Worm (Caenorhabditis elegans) whole organism, L1 larva: ENCODE data around the gene F41G4.13.

Experiments
- C04F5.9 ChIP-seq: sonication (generic microtip); optimal IDR thresholded peaks from 2 replicates; lab custom pipeline; 2016; ENCODE audit warnings: missing genetic modification characterization, missing compliant biosample characterization
- C16A3.4 ChIP-seq: fragments of 150-350 bp; optimal IDR thresholded peaks from 2 replicates; lab custom pipeline; 2014; ENCODE audit warnings: missing biosample characterization, missing genetic modification characterization
- F16B12.6 ChIP-seq: fragments of 150-350 bp; optimal IDR thresholded peaks from 2 replicates; lab custom pipeline; 2014; ENCODE audit warnings: missing biosample characterization, missing genetic modification characterization
- Y116A8C.19 ChIP-seq: sonication (generic microtip); optimal IDR thresholded peaks from 2 replicates; lab custom pipeline; 2016; ENCODE audit warnings: missing compliant biosample characterization, missing genetic modification characterization, borderline replicate concordance
- aly-2 ChIP-seq: fragments of 150-350 bp; optimal IDR thresholded peaks from 2 replicates; lab custom pipeline; 2014; ENCODE audit warnings: missing biosample characterization, missing genetic modification characterization
- ama-1 ChIP-seq: fragments of 150-350 bp; optimal IDR thresholded peaks from 2 replicates; lab custom pipeline; 2014
- ceh-63 ChIP-seq: fragments of 200-800 bp; sonication (Bioruptor generic); optimal IDR thresholded peaks from 2 replicates; lab custom pipeline; 2018; ENCODE audit warnings: mild to moderate bottlenecking, missing genetic modification characterization, missing compliant biosample characterization
- ceh-88 ChIP-seq: fragments of 200-800 bp; sonication (Bioruptor generic); IDR thresholded peaks from 2 replicates; pipeline ENCODE4 v1.3.6; 2022; ENCODE audit warnings: missing genetic modification characterization, missing compliant biosample characterization
- ces-1 ChIP-seq: fragments of 150-350 bp; optimal IDR thresholded peaks from 2 replicates; lab custom pipeline; 2014; ENCODE audit warnings: missing biosample characterization, missing genetic modification reagents, missing genetic modification characterization
- efl-1 ChIP-seq, 4 experiments: fragments of 150-350 bp; optimal IDR thresholded peaks in 3 of 4; peaks in 1 of 4; 1 replicate in 1 of 4; 2 replicates in 3 of 4; lab custom pipeline; 2014; ENCODE audit warnings: missing biosample characterization in 2 of 4, missing genetic modification characterization in 2 of 4, missing genetic modification reagents in 2 of 4
- efl-3 ChIP-seq: fragments of 200-800 bp; sonication (Bioruptor generic); optimal IDR thresholded peaks from 2 replicates; lab custom pipeline; 2018; ENCODE audit warnings: mild to moderate bottlenecking, missing genetic modification characterization, missing compliant biosample characterization
- egl-27 ChIP-seq, 2 experiments: fragments of 150-350 bp in 1 of 2; sonication (generic microtip); optimal IDR thresholded peaks; 3 replicates each; lab custom pipeline; 2017 to 2018; ENCODE audit warnings: missing biosample characterization in 2 of 2, missing genetic modification characterization in 2 of 2, missing genetic modification reagents in 2 of 2
- elt-2 ChIP-seq: sonication (generic microtip); optimal IDR thresholded peaks from 2 replicates; lab custom pipeline; 2016; ENCODE audit warnings: missing genetic modification characterization, mild to moderate bottlenecking, inconsistent platforms, missing compliant biosample characterization, missing genetic modification reagents
- ets-5 ChIP-seq: fragments of 200-800 bp; sonication (Bioruptor generic); IDR thresholded peaks from 2 replicates; pipeline ENCODE4 v1.3.6; 2022; ENCODE audit warnings: missing genetic modification characterization, missing compliant biosample characterization
- fkh-10 ChIP-seq: sonication (generic microtip); optimal IDR thresholded peaks from 2 replicates; lab custom pipeline; 2017; ENCODE audit warnings: missing biosample characterization, missing genetic modification reagents, missing genetic modification characterization
- fkh-8 ChIP-seq: sonication (generic microtip); optimal IDR thresholded peaks from 2 replicates; lab custom pipeline; 2016; ENCODE audit warnings: mild to moderate bottlenecking, missing genetic modification characterization, missing compliant biosample characterization
- irx-1 ChIP-seq: sonication (generic microtip); optimal IDR thresholded peaks from 2 replicates; lab custom pipeline; 2016; ENCODE audit warnings: missing genetic modification characterization, missing compliant biosample characterization
- isw-1 ChIP-seq: fragments of 200-800 bp; sonication (Bioruptor generic); IDR thresholded peaks from 2 replicates; pipeline ENCODE4 v1.3.6; 2022; ENCODE audit warnings: missing genetic modification characterization, missing compliant biosample characterization
- lin-14 ChIP-seq: fragments of 200-800 bp; sonication (Bioruptor generic); optimal IDR thresholded peaks from 2 replicates; lab custom pipeline; 2018; ENCODE audit warnings: mild to moderate bottlenecking, missing genetic modification characterization, moderate library complexity, missing compliant biosample characterization
- lin-35 ChIP-seq, 2 experiments: fragments of 150-350 bp; optimal IDR thresholded peaks; 2 replicates each; lab custom pipeline; 2014; ENCODE audit warnings: missing biosample characterization in 2 of 2, missing genetic modification characterization in 2 of 2, missing genetic modification reagents in 2 of 2
- lsy-2 ChIP-seq, 2 experiments: fragments of 150-350 bp; optimal IDR thresholded peaks; 2 replicates each; lab custom pipeline; 2014; ENCODE audit warnings: missing biosample characterization in 2 of 2, missing genetic modification characterization in 2 of 2
- mab-9 ChIP-seq: fragments of 200-800 bp; sonication (Bioruptor generic); IDR thresholded peaks from 2 replicates; pipeline ENCODE4 v1.3.6; 2022; ENCODE audit warnings: missing genetic modification reagents, missing genetic modification characterization, missing compliant biosample characterization
- mep-1 ChIP-seq: fragments of 150-350 bp; optimal IDR thresholded peaks from 2 replicates; lab custom pipeline; 2014; ENCODE audit warnings: missing biosample characterization, missing genetic modification characterization
- nhr-12 ChIP-seq: sonication (generic microtip); optimal IDR thresholded peaks from 2 replicates; lab custom pipeline; 2017; ENCODE audit warnings: missing biosample characterization, missing genetic modification characterization
- nhr-20 ChIP-seq: sonication (generic microtip); optimal IDR thresholded peaks from 2 replicates; lab custom pipeline; 2016; ENCODE audit warnings: mild to moderate bottlenecking, missing genetic modification characterization, missing compliant biosample characterization
- nhr-28 ChIP-seq: fragments of 150-350 bp; optimal IDR thresholded peaks from 2 replicates; lab custom pipeline; 2014; ENCODE audit warnings: missing biosample characterization, missing genetic modification characterization
- nhr-47 ChIP-seq: sonication (generic microtip); optimal IDR thresholded peaks from 2 replicates; lab custom pipeline; 2016; ENCODE audit warnings: mild to moderate bottlenecking, missing genetic modification characterization, moderate library complexity, missing compliant biosample characterization
- nhr-71 ChIP-seq: sonication (generic microtip); optimal IDR thresholded peaks from 2 replicates; lab custom pipeline; 2016; ENCODE audit warnings: mild to moderate bottlenecking, missing genetic modification characterization, moderate library complexity, missing compliant biosample characterization
- nhr-90 ChIP-seq: sonication (generic microtip); optimal IDR thresholded peaks from 2 replicates; lab custom pipeline; 2016; ENCODE audit warnings: mild to moderate bottlenecking, missing genetic modification characterization, missing compliant biosample characterization; ENCODE audit not compliant: poor library complexity
- rnt-1 ChIP-seq: sonication (generic microtip); optimal IDR thresholded peaks from 2 replicates; lab custom pipeline; 2016; ENCODE audit warnings: mild to moderate bottlenecking, missing genetic modification characterization, moderate library complexity, missing compliant biosample characterization
- skn-1 ChIP-seq: fragments of 150-350 bp; optimal IDR thresholded peaks from 2 replicates; lab custom pipeline; 2014; ENCODE audit warnings: missing biosample characterization, missing genetic modification characterization
- snu-23 ChIP-seq: sonication (generic microtip); optimal IDR thresholded peaks from 2 replicates; lab custom pipeline; 2016; ENCODE audit warnings: missing genetic modification characterization, missing compliant biosample characterization
- sptf-1 ChIP-seq: fragments of 150-350 bp; optimal IDR thresholded peaks from 2 replicates; lab custom pipeline; 2014; ENCODE audit warnings: missing biosample characterization, missing genetic modification characterization
- sup-37 ChIP-seq: fragments of 200-800 bp; sonication (Bioruptor generic); optimal IDR thresholded peaks from 2 replicates; lab custom pipeline; 2018; ENCODE audit warnings: mild to moderate bottlenecking, missing genetic modification characterization, missing compliant biosample characterization
- swsn-7 ChIP-seq: sonication (generic microtip); optimal IDR thresholded peaks from 2 replicates; lab custom pipeline; 2016; ENCODE audit warnings: missing genetic modification characterization, missing compliant biosample characterization
- tlp-1 ChIP-seq: fragments of 150-350 bp; optimal IDR thresholded peaks from 2 replicates; lab custom pipeline; 2014; ENCODE audit warnings: missing biosample characterization, missing genetic modification characterization
- unc-130 ChIP-seq: fragments of 150-350 bp; optimal IDR thresholded peaks from 2 replicates; lab custom pipeline; 2017; ENCODE audit warnings: missing biosample characterization, missing genetic modification characterization, inconsistent platforms
- unc-30 ChIP-seq: sonication (generic microtip); optimal IDR thresholded peaks from 2 replicates; lab custom pipeline; 2017; ENCODE audit warnings: missing biosample characterization, missing genetic modification characterization
- unc-86 ChIP-seq: sonication (generic microtip); optimal IDR thresholded peaks from 2 replicates; lab custom pipeline; 2016; ENCODE audit warnings: missing genetic modification characterization, missing compliant biosample characterization
- xbp-1 ChIP-seq: sonication (generic microtip); optimal IDR thresholded peaks from 2 replicates; lab custom pipeline; 2016; ENCODE audit warnings: missing genetic modification characterization, missing compliant biosample characterization
- zip-4 ChIP-seq: fragments of 200-800 bp; sonication (Bioruptor generic); optimal IDR thresholded peaks from 2 replicates; lab custom pipeline; 2018; ENCODE audit warnings: mild to moderate bottlenecking, missing genetic modification characterization, moderate library complexity, missing compliant biosample characterization

The F41G4.13 gene

DNA sequence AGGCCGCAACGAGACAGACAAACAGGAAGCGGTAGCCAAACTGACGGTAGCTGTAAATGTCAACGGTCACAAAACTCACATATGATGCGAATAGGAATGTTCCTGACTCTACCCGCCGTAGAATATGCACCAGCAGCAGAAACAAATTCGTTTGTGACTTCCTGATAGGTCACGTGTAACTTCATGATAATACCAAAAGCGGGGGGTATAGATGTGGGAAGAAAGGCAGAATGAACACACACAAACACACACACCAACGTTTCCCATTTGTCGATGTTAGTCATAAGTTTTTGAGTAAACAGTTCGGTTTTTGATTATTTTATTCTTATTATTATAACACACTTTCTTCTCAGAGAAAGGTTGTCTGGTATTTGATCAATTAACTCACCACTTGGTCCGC, 21.4 kb downstream of the F41G4.13 start:
- TF ChIP-seq xbp-1 (tag; lab: Kevin White, UChicago) (no peak), nhr-90 (tag; lab: Kevin White, UChicago) (peak; percentile 6), elt-2 (peak; percentile 56), efl-1 (optimal IDR thresholded peaks at IDR 0.05; lab: Kevin White, UChicago) (no peak), efl-1 (GFP tag; optimal IDR thresholded peaks at IDR 0.05 in 1 of 2; lab: Kevin White, UChicago) (peak in 1 of 2 experiments; percentile 92), lin-35 (GFP tag; optimal IDR thresholded peaks at IDR 0.05; lab: Kevin White, UChicago) (peak in 1 of 2 experiments; percentile 38)
- TF ChIP-seq, all 84 proteins: peak for 4

DNA sequence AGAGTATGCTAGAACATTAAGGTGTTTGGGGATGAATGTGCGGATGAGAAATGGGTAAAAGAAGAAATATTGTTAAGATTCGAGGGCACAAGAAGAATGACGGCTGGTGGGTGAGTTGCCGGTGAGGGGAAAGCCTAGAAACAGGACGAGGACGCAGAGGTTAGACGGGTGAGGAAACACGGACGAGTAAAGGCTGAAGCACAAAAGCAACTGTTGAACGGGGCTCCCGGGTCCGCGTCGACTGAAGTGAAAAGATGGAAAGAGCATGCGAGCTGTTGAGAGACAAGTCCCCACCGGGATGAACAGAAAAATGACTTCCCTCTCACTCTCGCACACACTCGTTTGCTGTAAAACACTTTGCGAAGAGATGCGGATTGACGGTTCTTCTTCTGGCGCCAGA, 22.6 kb downstream of the F41G4.13 start:
- TF ChIP-seq ces-1 (GFP tag; lab: Kevin White, UChicago), result no peak
- no peak for TF ChIP-seq efl-3
- peak; percentile 41 for TF ChIP-seq rnt-1
- TF ChIP-seq mab-9, result no peak
- TF ChIP-seq lsy-2 (tag; optimal IDR thresholded peaks at IDR 0.05; lab: Kevin White, UChicago), result no peak
- TF ChIP-seq irx-1 (tag; lab: Kevin White, UChicago), result no peak
- no peak for TF ChIP-seq nhr-47 (tag; lab: Kevin White, UChicago)
- TF ChIP-seq mep-1 (tag; lab: Kevin White, UChicago), result no peak
- TF ChIP-seq tlp-1 (tag; lab: Kevin White, UChicago), result no peak
- peak; percentile 51 for TF ChIP-seq nhr-71 (tag; lab: Kevin White, UChicago)
- no peak for TF ChIP-seq isw-1
- TF ChIP-seq unc-130 (tag; lab: Kevin White, UChicago), result no peak
- peak; percentile 76 for TF ChIP-seq lin-14
- TF ChIP-seq C04F5.9, result no peak
- no peak for TF ChIP-seq Y116A8C.19 (tag; lab: Kevin White, UChicago)
- peak; percentile 12 for TF ChIP-seq snu-23 (GFP tag; lab: Kevin White, UChicago)

DNA sequence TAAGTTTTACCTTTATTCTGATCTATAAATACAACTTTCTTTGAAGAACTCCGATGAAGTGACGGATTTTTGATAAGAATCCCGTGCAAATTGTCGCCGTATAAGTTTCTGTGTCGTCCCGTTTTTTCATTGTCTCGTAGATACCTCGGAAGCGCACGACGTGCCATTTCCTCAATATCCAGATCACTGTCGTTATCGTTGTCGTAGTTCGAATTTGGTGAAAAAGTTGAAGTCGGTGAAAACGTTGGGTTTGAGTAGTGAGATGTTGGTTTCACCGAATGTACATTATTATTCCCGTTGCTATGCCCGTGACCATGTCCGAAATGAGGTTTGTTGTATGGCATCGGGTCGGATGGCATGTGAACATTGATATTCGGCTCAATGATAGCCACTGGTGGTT, 24.9 kb downstream of the F41G4.13 start:
- TF ChIP-seq nhr-12 (no peak), ceh-63 (GFP tag; lab: Kevin White, UChicago) (no peak), sup-37 (no peak), nhr-20 (tag; lab: Kevin White, UChicago) (no peak), unc-30 (no peak), C04F5.9 (no peak), efl-1 (optimal IDR thresholded peaks at IDR 0.05; lab: Kevin White, UChicago) (no peak), efl-1 (GFP tag; optimal IDR thresholded peaks at IDR 0.05 in 1 of 2; lab: Kevin White, UChicago) (peak in 1 of 2 experiments; percentile 32)

DNA sequence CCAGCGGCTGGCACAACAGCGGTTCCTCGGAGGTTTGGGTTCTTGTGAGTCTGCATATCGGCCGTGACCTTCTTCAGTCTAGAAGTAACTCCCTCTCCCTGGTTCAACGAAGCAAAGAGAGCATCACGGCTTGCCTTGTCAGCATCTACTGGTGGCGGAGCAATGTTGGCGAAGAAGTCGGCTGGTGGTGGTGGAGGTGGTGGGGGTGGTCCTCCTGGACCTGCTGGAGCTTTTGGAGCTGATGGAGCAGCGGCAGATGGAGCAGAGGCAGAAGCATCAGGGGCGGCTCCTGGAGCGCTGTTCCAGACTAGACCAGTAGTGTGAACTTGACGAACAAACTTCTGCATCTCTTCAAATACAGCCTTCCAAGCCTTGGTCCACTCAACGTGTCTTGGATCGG, 26.1 kb downstream of the F41G4.13 start:
- no peak for TF ChIP-seq unc-86 (tag; lab: Kevin White, UChicago)
- no peak for TF ChIP-seq lin-35 (GFP tag; optimal IDR thresholded peaks at IDR 0.05; lab: Kevin White, UChicago)
- no peak for TF ChIP-seq fkh-8 (tag; lab: Kevin White, UChicago)
- TF ChIP-seq nhr-71 (tag; lab: Kevin White, UChicago), result no peak
- no peak for TF ChIP-seq nhr-20 (tag; lab: Kevin White, UChicago)
- TF ChIP-seq egl-27 (tag; optimal IDR thresholded peaks at IDR 0.05; lab: Kevin White, UChicago), result no peak
- TF ChIP-seq ets-5 (GFP tag; lab: Robert Waterston, UW), result no peak
- TF ChIP-seq skn-1, result no peak
- TF ChIP-seq swsn-7, result no peak
- TF ChIP-seq fkh-10 (GFP tag; lab: Kevin White, UChicago), result no peak
- no peak for TF ChIP-seq ama-1 (lab: Kevin White, UChicago)
- TF ChIP-seq aly-2 (tag; lab: Kevin White, UChicago), result no peak
- no peak for TF ChIP-seq zip-4 (GFP tag; lab: Kevin White, UChicago)
- TF ChIP-seq nhr-28, result no peak
- no peak for TF ChIP-seq tlp-1 (tag; lab: Kevin White, UChicago)
- TF ChIP-seq sptf-1, result no peak
- TF ChIP-seq F16B12.6, result no peak
- TF ChIP-seq C16A3.4 (tag; lab: Kevin White, UChicago), result no peak
- TF ChIP-seq ceh-88 (GFP tag; lab: Robert Waterston, UW), result no peak
